Fruit fly (Drosophila melanogaster) whole organism, adult: ENCODE measurements around the gene CG42852.

Source experiments
- CG1620 ChIP-seq: fragments of 200-800 bp; sonication (Bioruptor generic); optimal IDR thresholded peaks from 2 replicates; lab custom pipeline; 2016; ENCODE audit warnings: missing biosample characterization, missing genetic modification characterization
- kay ChIP-seq: fragments of 200-800 bp; sonication (Bioruptor generic); peaks from one replicate; lab custom pipeline; 2016; ENCODE audit warnings: missing biosample characterization, missing genetic modification characterization, borderline replicate concordance

DNA sequence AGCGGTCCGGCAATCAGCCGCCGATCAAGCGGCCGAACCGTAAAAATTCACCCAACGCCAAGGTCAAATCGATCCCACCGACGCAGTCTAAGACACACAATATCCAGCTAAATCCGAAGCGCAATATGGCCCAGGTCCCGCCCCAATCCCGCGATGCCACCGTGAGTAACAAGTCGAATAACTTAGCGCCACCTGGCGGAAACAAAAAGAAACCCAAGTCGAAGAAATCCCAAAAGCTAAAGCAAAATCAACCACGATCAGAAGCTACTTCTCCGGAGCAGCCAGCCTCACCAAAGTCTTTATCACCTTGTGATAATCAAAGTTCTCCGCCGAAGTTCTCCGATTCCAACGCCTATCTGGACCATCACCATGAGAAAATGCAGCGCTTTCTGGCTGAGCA, 49.7 kb upstream of the CG42852 start:
- TF ChIP-seq kay (GFP tag; lab: Kevin White, UChicago) = no peak
- no peak for TF ChIP-seq CG1620 (GFP tag; lab: Kevin White, UChicago)
